Fruit fly (Drosophila melanogaster) whole organism, prepupa: ENCODE results near the gene CG13693.

Experiments used
- Blimp-1 ChIP-seq: fragments of 200-800 bp; sonication (Bioruptor generic); optimal IDR thresholded peaks from 3 replicates; lab custom pipeline; 2017; ENCODE audit warnings: missing biosample characterization, missing genetic modification characterization, mild to moderate bottlenecking, moderate library complexity, missing genetic modification reagents
- CG10631 ChIP-seq: fragments of 200-800 bp; sonication (Bioruptor generic); optimal IDR thresholded peaks from 2 replicates; lab custom pipeline; 2016; ENCODE audit warnings: missing biosample characterization, missing genetic modification characterization
- CG10669 ChIP-seq: fragments of 200-800 bp; sonication (Bioruptor generic); optimal IDR thresholded peaks from 3 replicates; lab custom pipeline; 2018; ENCODE audit warnings: missing biosample characterization, mild to moderate bottlenecking, missing genetic modification characterization, moderate library complexity
- CG11294 ChIP-seq: fragments of 200-800 bp; sonication (Bioruptor generic); IDR thresholded peaks from 2 replicates; pipeline ENCODE4 v1.3.6; 2022; ENCODE audit warnings: missing biosample characterization, missing genetic modification characterization
- CG11762 ChIP-seq: fragments of 200-800 bp; sonication (Bioruptor generic); optimal IDR thresholded peaks from 3 replicates; lab custom pipeline; 2016; ENCODE audit warnings: missing biosample characterization, missing genetic modification characterization; ENCODE audit not compliant: insufficient read depth
- CG11902 ChIP-seq: fragments of 200-800 bp; sonication (Bioruptor generic); optimal IDR thresholded peaks from 3 replicates; lab custom pipeline; 2016; ENCODE audit warnings: missing biosample characterization, missing genetic modification characterization
- CG15336 ChIP-seq: fragments of 200-800 bp; sonication (Bioruptor generic); IDR thresholded peaks from 2 replicates; pipeline ENCODE4 v1.3.6; 2022; ENCODE audit warnings: missing biosample characterization, missing genetic modification characterization
- CG1621 ChIP-seq: fragments of 200-800 bp; sonication (Bioruptor generic); optimal IDR thresholded peaks from 3 replicates; lab custom pipeline; 2018; ENCODE audit warnings: missing biosample characterization, mild to moderate bottlenecking, missing genetic modification characterization
- CG16779 ChIP-seq: fragments of 200-800 bp; sonication (Bioruptor generic); optimal IDR thresholded peaks from 3 replicates; lab custom pipeline; 2017; ENCODE audit warnings: missing biosample characterization, mild to moderate bottlenecking, missing genetic modification characterization
- CG3032 ChIP-seq: fragments of 200-800 bp; optimal IDR thresholded peaks from 2 replicates; lab custom pipeline; 2019; ENCODE audit warnings: missing biosample characterization, mild to moderate bottlenecking, missing genetic modification characterization, moderate library complexity
- CG31627 ChIP-seq: fragments of 200-800 bp; sonication (Bioruptor generic); optimal IDR thresholded peaks from 3 replicates; lab custom pipeline; 2016; ENCODE audit warnings: missing biosample characterization, missing genetic modification characterization
- CG34406 ChIP-seq: fragments of 200-800 bp; sonication (Bioruptor generic); optimal IDR thresholded peaks from 3 replicates; lab custom pipeline; 2016; ENCODE audit warnings: missing biosample characterization, missing genetic modification characterization
- CG3919 ChIP-seq: fragments of 200-800 bp; sonication (Bioruptor generic); optimal IDR thresholded peaks from 3 replicates; lab custom pipeline; 2016; ENCODE audit warnings: missing biosample characterization, missing genetic modification characterization
- CG6792 ChIP-seq: fragments of 200-800 bp; sonication (Bioruptor generic); optimal IDR thresholded peaks from 3 replicates; lab custom pipeline; 2016; ENCODE audit warnings: missing biosample characterization, missing genetic modification characterization
- CG6808 ChIP-seq: fragments of 200-800 bp; sonication (Bioruptor generic); optimal IDR thresholded peaks from 3 replicates; lab custom pipeline; 2017; ENCODE audit warnings: missing biosample characterization, missing genetic modification characterization, mild to moderate bottlenecking, moderate library complexity, missing genetic modification reagents
- CG6854 ChIP-seq: fragments of 200-800 bp; sonication (Bioruptor generic); optimal IDR thresholded peaks from 2 replicates; lab custom pipeline; 2017; ENCODE audit warnings: missing biosample characterization, mild to moderate bottlenecking, missing genetic modification characterization
- CG8319 ChIP-seq: fragments of 200-800 bp; sonication (Bioruptor generic); optimal IDR thresholded peaks from 3 replicates; lab custom pipeline; 2016; ENCODE audit warnings: missing biosample characterization, missing genetic modification characterization
- CG9139 ChIP-seq: fragments of 200-800 bp; sonication (Bioruptor generic); optimal IDR thresholded peaks from 3 replicates; lab custom pipeline; 2017; ENCODE audit warnings: missing biosample characterization, mild to moderate bottlenecking, missing genetic modification characterization
- Eip75B ChIP-seq: fragments of 200-800 bp; sonication (Bioruptor generic); optimal IDR thresholded peaks from 3 replicates; lab custom pipeline; 2016; ENCODE audit warnings: missing biosample characterization, missing genetic modification characterization
- Eip78C ChIP-seq: fragments of 200-800 bp; sonication (Bioruptor generic); peaks from one replicate; lab custom pipeline; 2016; ENCODE audit warnings: missing biosample characterization, missing genetic modification characterization
- Ets21C ChIP-seq: fragments of 200-800 bp; sonication (Bioruptor generic); optimal IDR thresholded peaks from 3 replicates; lab custom pipeline; 2016; ENCODE audit warnings: missing biosample characterization, missing genetic modification characterization
- Ets96B ChIP-seq: fragments of 200-800 bp; optimal IDR thresholded peaks from 2 replicates; lab custom pipeline; 2019; ENCODE audit warnings: missing biosample characterization, mild to moderate bottlenecking, missing genetic modification characterization, moderate library complexity
- Gug ChIP-seq: fragments of 200-800 bp; sonication (Bioruptor generic); IDR thresholded peaks from 2 replicates; pipeline ENCODE4 v1.3.6; 2022; ENCODE audit warnings: missing biosample characterization, missing genetic modification characterization
- Hr39 ChIP-seq: fragments of 200-800 bp; sonication (Bioruptor generic); optimal IDR thresholded peaks from 2 replicates; lab custom pipeline; 2016; ENCODE audit warnings: missing biosample characterization, missing genetic modification characterization
- Hr4 ChIP-seq: fragments of 200-800 bp; sonication (Bioruptor generic); optimal IDR thresholded peaks from 3 replicates; lab custom pipeline; 2016; ENCODE audit warnings: missing biosample characterization, missing genetic modification characterization
- Lpt ChIP-seq: fragments of 200-800 bp; sonication (Bioruptor generic); optimal IDR thresholded peaks from 3 replicates; lab custom pipeline; 2016; ENCODE audit warnings: missing biosample characterization, missing genetic modification characterization
- Met ChIP-seq: fragments of 200-800 bp; sonication (Bioruptor generic); optimal IDR thresholded peaks from 3 replicates; lab custom pipeline; 2016; ENCODE audit warnings: missing biosample characterization, missing genetic modification characterization
- OdsH ChIP-seq: fragments of 200-800 bp; sonication (Bioruptor generic); optimal IDR thresholded peaks from 3 replicates; lab custom pipeline; 2016; ENCODE audit warnings: missing biosample characterization, missing genetic modification characterization
- Sox102F ChIP-seq: fragments of 200-800 bp; sonication (Bioruptor generic); optimal IDR thresholded peaks from 2 replicates; lab custom pipeline; 2016; ENCODE audit warnings: missing biosample characterization, mild to moderate bottlenecking, missing genetic modification characterization
- Sox14 ChIP-seq: fragments of 200-800 bp; sonication (Bioruptor generic); optimal IDR thresholded peaks from 3 replicates; lab custom pipeline; 2016; ENCODE audit warnings: missing biosample characterization, missing genetic modification characterization
- Sox15 ChIP-seq: fragments of 200-800 bp; sonication (Bioruptor generic); optimal IDR thresholded peaks from 3 replicates; lab custom pipeline; 2016; ENCODE audit warnings: missing biosample characterization, missing genetic modification characterization
- dsx ChIP-seq: fragments of 200-800 bp; optimal IDR thresholded peaks from 3 replicates; lab custom pipeline; 2019; ENCODE audit warnings: missing biosample characterization, mild to moderate bottlenecking, missing genetic modification characterization, moderate library complexity; ENCODE audit not compliant: poor library complexity, severe bottlenecking
- eg ChIP-seq: fragments of 200-800 bp; sonication (Bioruptor generic); IDR thresholded peaks from 3 replicates; pipeline ENCODE4 v1.3.6; 2022; ENCODE audit warnings: missing biosample characterization, missing genetic modification characterization
- esn ChIP-seq: fragments of 200-800 bp; sonication (Bioruptor generic); optimal IDR thresholded peaks from 2 replicates; lab custom pipeline; 2016; ENCODE audit warnings: missing biosample characterization, mild to moderate bottlenecking, missing genetic modification characterization, moderate library complexity
- fd59A ChIP-seq: fragments of 200-800 bp; sonication (Bioruptor generic); optimal IDR thresholded peaks from 2 replicates; lab custom pipeline; 2017; ENCODE audit warnings: missing biosample characterization, mild to moderate bottlenecking, missing genetic modification characterization, missing genetic modification reagents
- fkh ChIP-seq: fragments of 200-800 bp; sonication (Bioruptor generic); optimal IDR thresholded peaks from 3 replicates; lab custom pipeline; 2017; ENCODE audit warnings: missing biosample characterization, mild to moderate bottlenecking, missing genetic modification characterization, moderate library complexity
- lz ChIP-seq: fragments of 200-800 bp; sonication (Bioruptor generic); optimal IDR thresholded peaks from 3 replicates; lab custom pipeline; 2016; ENCODE audit warnings: missing biosample characterization, missing genetic modification characterization
- net ChIP-seq: fragments of 200-800 bp; sonication (Bioruptor generic); optimal IDR thresholded peaks from 3 replicates; lab custom pipeline; 2016; ENCODE audit warnings: missing biosample characterization, missing genetic modification characterization
- pdm3 ChIP-seq: fragments of 200-800 bp; sonication (Bioruptor generic); optimal IDR thresholded peaks from 3 replicates; lab custom pipeline; 2016; ENCODE audit warnings: missing biosample characterization, missing genetic modification characterization
- salr ChIP-seq, 2 experiments: fragments of 200-800 bp; sonication (Bioruptor generic); optimal IDR thresholded peaks; 3 replicates each; lab custom pipeline; 2016 to 2018; ENCODE audit warnings: missing biosample characterization in 2 of 2, missing genetic modification characterization in 2 of 2, mild to moderate bottlenecking in 1 of 2
- ss ChIP-seq, 2 experiments: fragments of 200-800 bp; sonication (Bioruptor generic); optimal IDR thresholded peaks; 2 replicates in 1 of 2; 3 replicates in 1 of 2; lab custom pipeline; 2017 to 2018; ENCODE audit warnings: mild to moderate bottlenecking in 2 of 2, missing biosample characterization in 2 of 2, missing genetic modification characterization in 2 of 2, moderate library complexity in 1 of 2
- vri ChIP-seq: fragments of 200-800 bp; sonication (Bioruptor generic); optimal IDR thresholded peaks from 3 replicates; lab custom pipeline; 2016; ENCODE audit warnings: missing biosample characterization, mild to moderate bottlenecking, missing genetic modification characterization

Gene CG13693

dm6 chr2L:243819-244218 is 11.5 kb downstream of the CG13693 start (continued):
- TF ChIP-seq CG10669 (GFP tag; lab: Kevin White, UChicago) (no peak), esn (GFP tag; lab: Kevin White, UChicago) (no peak), OdsH (GFP tag; lab: Kevin White, UChicago) (no peak), Eip75B (no peak), Met (GFP tag; lab: Kevin White, UChicago) (no peak), CG6808 (GFP tag; lab: Kevin White, UChicago) (no peak), Sox15 (GFP tag; lab: Kevin White, UChicago) (no peak), Blimp-1 (GFP tag; lab: Kevin White, UChicago) (no peak), CG11902 (no peak), CG31627 (GFP tag; lab: Kevin White, UChicago) (no peak), fkh (GFP tag; lab: Kevin White, UChicago) (no peak), Eip78C (no peak)

- TF ChIP-seq CG3032 (tag; lab: Kevin White, UChicago), result no peak
- no peak for TF ChIP-seq CG6792
- TF ChIP-seq CG16779 (tag; lab: Kevin White, UChicago), result no peak
- TF ChIP-seq Sox102F, result no peak
- no peak for TF ChIP-seq CG11294 (GFP tag; lab: Robert Waterston, UW)
- no peak for TF ChIP-seq Eip78C
- no peak for TF ChIP-seq CG3919 (GFP tag; lab: Kevin White, UChicago)
- no peak for TF ChIP-seq CG6854 (GFP tag; lab: Kevin White, UChicago)
- no peak for TF ChIP-seq CG6808 (GFP tag; lab: Kevin White, UChicago)
- no peak for TF ChIP-seq dsx
- TF ChIP-seq CG34406 (GFP tag; lab: Kevin White, UChicago), result no peak
- TF ChIP-seq fd59A (GFP tag; lab: Kevin White, UChicago), result no peak
- no peak for TF ChIP-seq CG9139 (GFP tag; lab: Kevin White, UChicago)
- TF ChIP-seq Ets96B, result no peak
- no peak for TF ChIP-seq CG11762 (GFP tag; lab: Kevin White, UChicago)
- TF ChIP-seq Sox15 (GFP tag; lab: Kevin White, UChicago), result no peak
- no peak for TF ChIP-seq Blimp-1 (GFP tag; lab: Kevin White, UChicago)
- TF ChIP-seq Ets21C (GFP tag; lab: Kevin White, UChicago), result no peak
Measured at dm6 chr2L:244559-244958, 12.3 kb downstream of the CG13693 start.

- TF ChIP-seq Gug (no peak), fd59A (GFP tag; lab: Kevin White, UChicago) (no peak), Eip78C (peak; percentile 88), CG10631 (GFP tag; lab: Kevin White, UChicago) (no peak), salr (GFP tag; optimal IDR thresholded peaks at IDR 0.05; lab: Kevin White, UChicago) (peak; percentile 41 to 50), CG11294 (GFP tag; lab: Robert Waterston, UW) (peak; percentile 66; the same call in 1 of the 2 replicates), CG8319 (peak; percentile 8), CG15336 (GFP tag; lab: Robert Waterston, UW) (peak; percentile 83), eg (GFP tag; lab: Robert Waterston, UW) (peak; percentile 92), Sox102F (no peak), Hr39 (GFP tag; lab: Kevin White, UChicago) (no peak), Sox14 (GFP tag; lab: Kevin White, UChicago) (peak; percentile 43), pdm3 (GFP tag; lab: Kevin White, UChicago) (no peak), CG9139 (GFP tag; lab: Kevin White, UChicago) (peak; percentile 88), vri (no peak), esn (GFP tag; lab: Kevin White, UChicago) (peak; percentile 38), Met (GFP tag; lab: Kevin White, UChicago) (no peak), CG10669 (GFP tag; lab: Kevin White, UChicago) (no peak), CG6808 (GFP tag; lab: Kevin White, UChicago) (peak; percentile 79), Lpt (peak; percentile 79), CG34406 (GFP tag; lab: Kevin White, UChicago) (peak; percentile 43), CG31627 (GFP tag; lab: Kevin White, UChicago) (no peak), lz (no peak), dsx (peak; percentile 56), Hr4 (GFP tag; lab: Kevin White, UChicago) (no peak), Eip75B (peak; percentile 61), CG3919 (GFP tag; lab: Kevin White, UChicago) (peak; percentile 56), OdsH (GFP tag; lab: Kevin White, UChicago) (no peak), ss (GFP tag; optimal IDR thresholded peaks at IDR 0.05; lab: Kevin White, UChicago) (peak; percentile 87 to 93), Ets96B (peak; percentile 20), CG3032 (tag; lab: Kevin White, UChicago) (peak; percentile 14), net (GFP tag; lab: Kevin White, UChicago) (peak; percentile 76), CG1621 (peak; percentile 75), CG6854 (GFP tag; lab: Kevin White, UChicago) (peak; percentile 81), CG11762 (GFP tag; lab: Kevin White, UChicago) (peak; percentile 39)
Measured at dm6 chr2L:246656-247340, 14.5 kb downstream of the CG13693 start.
